Fruit fly (Drosophila melanogaster): ENCODE data around the gene CG31835.
"Not testable (repeated sequence)": the region's sequence is repeated elsewhere in the genome, so short reads cannot be mapped to it uniquely, and the experiment has no call there.

The CG31835 gene

dm6 chr2L:14712245-14712644 is 23.4 kb upstream of the CG31835 start, which contains the start of gene CG15282:
Gene CG15282 (plus strand): TSS chr2L:14712471.
- no peak for TF ChIP-seq pan (optimal IDR thresholded peaks at IDR 0.05)
- TF ChIP-seq Dll (optimal IDR thresholded peaks at IDR 0.05), result no peak
- TF ChIP-seq EcR (GFP tag; optimal IDR thresholded peaks at IDR 0.05), result no peak
- no peak for TF ChIP-seq psq (optimal IDR thresholded peaks at IDR 0.05)
- TF ChIP-seq usp (GFP tag; optimal IDR thresholded peaks at IDR 0.05), result no peak
- no peak for TF ChIP-seq CG8478 (optimal IDR thresholded peaks at IDR 0.05)

dm6 chr2L:14713467-14713866 is 22.2 kb upstream of the CG31835 start, which contains the start of gene CG34165:
Gene CG34165 (plus strand): TSS chr2L:14713750.
- no peak for TF ChIP-seq pan (optimal IDR thresholded peaks at IDR 0.05)
- no peak for TF ChIP-seq psq (optimal IDR thresholded peaks at IDR 0.05)
- no peak for TF ChIP-seq CG8478 (optimal IDR thresholded peaks at IDR 0.05)
- TF ChIP-seq usp (GFP tag; optimal IDR thresholded peaks at IDR 0.05), result no peak
- TF ChIP-seq Dll (optimal IDR thresholded peaks at IDR 0.05), result no peak
- TF ChIP-seq EcR (GFP tag; optimal IDR thresholded peaks at IDR 0.05), result no peak

dm6 chr2L:14730077-14730476 is 5.6 kb upstream of the CG31835 start, which contains the start of gene CG42685:
Gene CG42685 (minus strand): TSS chr2L:14730177.
- TF ChIP-seq pan (optimal IDR thresholded peaks at IDR 0.05) (no peak), Dll (optimal IDR thresholded peaks at IDR 0.05) (no peak), usp (GFP tag; optimal IDR thresholded peaks at IDR 0.05) (no peak), CG8478 (optimal IDR thresholded peaks at IDR 0.05) (no peak), EcR (GFP tag; optimal IDR thresholded peaks at IDR 0.05) (no peak), psq (optimal IDR thresholded peaks at IDR 0.05) (no peak)

- TF ChIP-seq psq, Dll, pan (optimal IDR thresholded peaks at IDR 0.05): not testable (repeated sequence)
Measured at dm6 chr2L:14737669-14738068, 2.0 kb downstream of the CG31835 start, which contains the start of gene CG31775. Gene CG31775 (minus strand): TSS chr2L:14737769.

- TF ChIP-seq CG8478, Dll, pan (optimal IDR thresholded peaks at IDR 0.05): not testable (repeated sequence)
Measured at dm6 chr2L:14739614-14740013, 4.0 kb downstream of the CG31835 start, which contains the start of gene CG42585. Gene CG42585 (plus strand): TSS chr2L:14739914.

DNA sequence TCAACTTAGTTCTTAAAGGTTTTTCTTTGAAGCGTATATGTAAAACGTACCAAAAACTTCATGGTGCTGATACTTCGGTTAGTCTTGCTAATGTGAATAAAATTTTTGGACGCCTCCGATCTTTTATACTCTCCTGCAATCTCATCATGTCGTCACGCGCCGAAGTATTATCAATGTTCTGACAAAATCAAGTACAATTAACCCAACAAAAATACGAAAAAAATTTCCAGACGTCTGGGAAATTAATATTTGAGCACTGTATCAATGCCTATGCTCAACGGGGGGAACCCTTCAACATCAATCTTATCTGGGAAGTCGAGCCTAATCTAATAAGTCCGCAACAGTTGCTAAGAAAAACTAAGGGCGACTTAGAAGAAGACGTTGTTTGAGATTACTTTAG is 6.1 kb downstream of the CG31835 start, which contains the start of gene CG42586:
CG42586 (minus strand) TSS at position 101 of the 400 bp plus-strand sequence.
- TF ChIP-seq CG8478 (optimal IDR thresholded peaks at IDR 0.05); psq (optimal IDR thresholded peaks at IDR 0.05); usp (GFP tag; optimal IDR thresholded peaks at IDR 0.05): not testable (repeated sequence)

- TF ChIP-seq CG8478 (optimal IDR thresholded peaks at IDR 0.05); pan (optimal IDR thresholded peaks at IDR 0.05); usp (GFP tag; optimal IDR thresholded peaks at IDR 0.05): not testable (repeated sequence)
Measured at dm6 chr2L:14742893-14743292, 7.2 kb downstream of the CG31835 start, which contains the start of gene CG34166. Gene CG34166 (plus strand): TSS chr2L:14743193.

dm6 chr2L:14743337-14743736 is 7.7 kb downstream of the CG31835 start:
- TF ChIP-seq usp (GFP tag; optimal IDR thresholded peaks at IDR 0.05) (no peak), pan (optimal IDR thresholded peaks at IDR 0.05) (no peak), CG8478 (optimal IDR thresholded peaks at IDR 0.05) (no peak), psq (optimal IDR thresholded peaks at IDR 0.05) (no peak), EcR (GFP tag; optimal IDR thresholded peaks at IDR 0.05) (no peak), Dll (optimal IDR thresholded peaks at IDR 0.05) (no peak)

- TF ChIP-seq CG8478 (optimal IDR thresholded peaks at IDR 0.05) (no peak), pan (optimal IDR thresholded peaks at IDR 0.05) (no peak), usp (GFP tag; optimal IDR thresholded peaks at IDR 0.05) (no peak), psq (optimal IDR thresholded peaks at IDR 0.05) (no peak), Dll (optimal IDR thresholded peaks at IDR 0.05) (no peak), EcR (GFP tag; optimal IDR thresholded peaks at IDR 0.05) (no peak)
Measured at dm6 chr2L:14744121-14744520, 8.5 kb downstream of the CG31835 start, which contains the start of gene CG42681. Gene CG42681 (plus strand): TSS chr2L:14744421.

DNA sequence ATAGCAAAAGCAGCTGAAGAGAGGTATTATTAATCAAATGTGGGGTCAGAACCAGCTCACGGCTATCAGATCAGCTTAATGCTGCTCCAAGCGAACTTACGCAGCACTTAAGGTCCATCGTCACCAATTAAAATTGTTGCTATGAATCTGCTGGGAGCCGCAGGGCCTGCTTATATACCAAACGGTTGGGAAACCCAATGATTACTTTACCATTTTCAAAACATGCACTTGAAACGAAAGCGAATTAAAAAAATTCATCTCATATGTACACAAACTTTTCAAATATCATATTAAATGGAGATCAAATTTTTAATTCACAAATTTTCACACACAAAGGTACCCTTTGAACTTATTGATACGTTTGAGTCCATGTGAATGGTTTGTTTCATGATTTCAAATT is 9.4 kb downstream of the CG31835 start, which contains the start of gene CG42587:
CG42587 (minus strand) TSS at position 143 of the 400 bp plus-strand sequence.
- TF ChIP-seq usp (GFP tag; optimal IDR thresholded peaks at IDR 0.05) (no peak), CG8478 (optimal IDR thresholded peaks at IDR 0.05) (no peak), pan (optimal IDR thresholded peaks at IDR 0.05) (no peak), EcR (GFP tag; optimal IDR thresholded peaks at IDR 0.05) (no peak), psq (optimal IDR thresholded peaks at IDR 0.05) (no peak)

DNA sequence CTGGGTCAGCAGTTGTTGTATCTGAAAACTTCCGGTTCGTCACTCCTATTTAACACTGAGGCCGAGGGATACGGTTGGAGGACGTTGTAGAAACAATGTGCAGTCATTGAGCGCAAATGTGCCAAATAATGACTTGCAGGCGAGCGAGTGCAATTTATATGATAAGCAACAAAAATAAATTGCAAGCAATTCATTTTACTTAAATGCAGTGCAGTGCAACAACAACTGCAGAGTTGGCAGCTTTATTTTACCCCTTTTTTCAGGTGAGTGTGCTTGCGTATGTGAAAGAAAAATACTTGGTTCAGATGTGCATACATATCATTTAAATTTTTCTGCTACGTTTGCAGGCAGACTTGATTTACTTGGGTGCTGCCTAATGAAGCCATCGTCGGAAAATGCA is 10.4 kb downstream of the CG31835 start:
- no peak for TF ChIP-seq usp (GFP tag; optimal IDR thresholded peaks at IDR 0.05)
- TF ChIP-seq psq (optimal IDR thresholded peaks at IDR 0.05), result no peak
- no peak for TF ChIP-seq pan (optimal IDR thresholded peaks at IDR 0.05)
- no peak for TF ChIP-seq Dll (optimal IDR thresholded peaks at IDR 0.05)
- no peak for TF ChIP-seq EcR (GFP tag; optimal IDR thresholded peaks at IDR 0.05)
- no peak for TF ChIP-seq CG8478 (optimal IDR thresholded peaks at IDR 0.05)

DNA sequence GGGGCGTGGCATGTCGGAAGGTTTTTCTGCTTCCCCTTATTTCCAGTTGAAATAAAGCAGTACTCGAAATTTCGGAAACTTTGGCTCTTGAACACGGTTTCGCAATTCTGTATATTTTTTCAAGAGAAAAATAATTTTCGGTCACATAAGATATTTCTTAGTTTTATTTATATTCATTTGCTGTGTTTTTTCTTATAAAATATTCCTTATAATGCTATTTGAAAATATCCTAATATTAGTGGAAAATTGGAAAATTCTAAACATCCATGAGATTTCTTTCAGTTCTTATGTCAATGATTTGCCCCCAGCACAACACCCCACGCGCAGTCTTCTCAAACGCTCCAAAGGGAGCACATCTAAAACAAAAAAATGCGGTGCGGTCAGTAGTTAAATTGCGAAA is 24.8 kb downstream of the CG31835 start, which contains the start of gene CG4691:
CG4691 (plus strand) TSS at position 301 of the 400 bp plus-strand sequence.
- TF ChIP-seq pan (optimal IDR thresholded peaks at IDR 0.05) (no peak), usp (GFP tag; optimal IDR thresholded peaks at IDR 0.05) (no peak), Dll (optimal IDR thresholded peaks at IDR 0.05) (no peak), psq (optimal IDR thresholded peaks at IDR 0.05) (no peak), CG8478 (optimal IDR thresholded peaks at IDR 0.05) (no peak), EcR (GFP tag; optimal IDR thresholded peaks at IDR 0.05) (no peak)

DNA sequence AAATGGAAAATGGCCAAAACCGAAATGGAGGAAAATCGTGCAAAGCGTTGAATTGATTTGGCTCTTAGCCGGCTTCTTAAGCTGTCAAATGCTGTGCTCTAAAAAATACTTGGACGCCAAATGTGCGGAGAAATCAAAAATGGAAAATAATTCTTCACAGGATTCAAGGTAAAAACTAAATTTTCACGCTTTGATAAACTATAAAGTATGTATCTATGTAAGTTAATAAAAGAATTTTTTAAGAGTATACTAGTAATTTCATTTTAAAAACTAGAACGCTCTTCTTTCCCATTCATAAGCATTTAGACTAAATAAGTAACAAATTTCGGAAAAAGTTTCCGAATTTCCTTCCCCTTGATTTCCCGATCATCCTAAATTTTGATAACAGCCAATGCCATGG is 26.8 kb downstream of the CG31835 start, which contains the start of gene CSN1a:
CSN1a (plus strand) TSS at position 301 of the 400 bp plus-strand sequence.
- no peak for TF ChIP-seq pan (optimal IDR thresholded peaks at IDR 0.05)
- no peak for TF ChIP-seq Dll (optimal IDR thresholded peaks at IDR 0.05)
- no peak for TF ChIP-seq CG8478 (optimal IDR thresholded peaks at IDR 0.05)
- no peak for TF ChIP-seq usp (GFP tag; optimal IDR thresholded peaks at IDR 0.05)
- no peak for TF ChIP-seq psq (optimal IDR thresholded peaks at IDR 0.05)
- TF ChIP-seq EcR (GFP tag; optimal IDR thresholded peaks at IDR 0.05), result no peak

Measured in whole organism.